Fruit fly (Drosophila melanogaster) whole organism, embryonic: Measurements from ENCODE around the gene Scgbeta.
A peak's percentile ranks its signal among the peaks of the same experiment; 100 is the strongest.

Source experiments
- B-H1 ChIP-seq: fragments of 200-800 bp; sonication (Bioruptor generic); IDR thresholded peaks from 3 replicates; pipeline ENCODE4 v1.3.6; 2022; ENCODE audit warnings: missing biosample characterization, missing genetic modification characterization
- Bdp1 ChIP-seq: fragments of 200-800 bp; sonication (Bioruptor generic); optimal IDR thresholded peaks from 3 replicates; lab custom pipeline; 2016; ENCODE audit warnings: missing biosample characterization, missing genetic modification characterization
- CG10321 ChIP-seq: fragments of 200-800 bp; sonication (Bioruptor generic); IDR thresholded peaks from 2 replicates; pipeline ENCODE4 v1.3.6; 2022; ENCODE audit warnings: missing biosample characterization, missing genetic modification characterization
- CG11560 ChIP-seq: fragments of 200-800 bp; sonication (Bioruptor generic); IDR thresholded peaks from 3 replicates; pipeline ENCODE4 v1.3.6; 2022; ENCODE audit warnings: missing biosample characterization, missing genetic modification characterization
- CG12236 ChIP-seq: fragments of 200-800 bp; sonication (Bioruptor generic); optimal IDR thresholded peaks from 2 replicates; lab custom pipeline; 2016; ENCODE audit warnings: missing biosample characterization, missing genetic modification characterization
- CG12659 ChIP-seq: fragments of 200-800 bp; sonication (Bioruptor generic); optimal IDR thresholded peaks from 3 replicates; lab custom pipeline; 2017; ENCODE audit warnings: mild to moderate bottlenecking, missing biosample characterization, missing genetic modification reagents, missing genetic modification characterization
- CG12769 ChIP-seq: fragments of 200-800 bp; sonication (Bioruptor generic); optimal IDR thresholded peaks from 2 replicates; lab custom pipeline; 2019; ENCODE audit warnings: missing biosample characterization, mild to moderate bottlenecking, missing genetic modification characterization, moderate library complexity
- CG16863 ChIP-seq: fragments of 200-800 bp; sonication (Bioruptor generic); optimal IDR thresholded peaks from 3 replicates; lab custom pipeline; 2016; ENCODE audit warnings: missing biosample characterization, missing genetic modification characterization
- CG17186 ChIP-seq: fragments of 200-800 bp; sonication (Bioruptor generic); optimal IDR thresholded peaks from 3 replicates; lab custom pipeline; 2017; ENCODE audit warnings: missing biosample characterization, missing genetic modification reagents, missing genetic modification characterization
- CG1832 ChIP-seq: fragments of 200-800 bp; sonication (Bioruptor generic); optimal IDR thresholded peaks from 2 replicates; lab custom pipeline; 2017; ENCODE audit warnings: missing biosample characterization, mild to moderate bottlenecking, missing genetic modification characterization, inconsistent platforms
- CG2875 ChIP-seq: fragments of 200-800 bp; sonication (Bioruptor generic); optimal IDR thresholded peaks from 2 replicates; lab custom pipeline; 2017; ENCODE audit warnings: missing biosample characterization, mild to moderate bottlenecking, missing genetic modification characterization, missing genetic modification reagents
- CG30403 ChIP-seq: fragments of 200-800 bp; sonication (Bioruptor generic); optimal IDR thresholded peaks from 3 replicates; lab custom pipeline; 2016; ENCODE audit warnings: missing biosample characterization, missing genetic modification characterization
- CG34224 ChIP-seq: fragments of 200-800 bp; sonication (Bioruptor generic); IDR thresholded peaks from 3 replicates; pipeline ENCODE4 v1.3.6; 2022; ENCODE audit warnings: missing biosample characterization, missing genetic modification characterization; ENCODE audit not compliant: partially characterized antibody
- CG42726 ChIP-seq: fragments of 200-800 bp; sonication (Bioruptor generic); IDR thresholded peaks from 2 replicates; pipeline ENCODE4 v1.3.6; 2022; ENCODE audit warnings: missing biosample characterization, missing genetic modification characterization; ENCODE audit not compliant: partially characterized antibody
- CG6254 ChIP-seq: fragments of 200-800 bp; sonication (Bioruptor generic); optimal IDR thresholded peaks from 3 replicates; lab custom pipeline; 2017; ENCODE audit warnings: mild to moderate bottlenecking, missing biosample characterization, missing genetic modification reagents, missing genetic modification characterization
- CG8281 ChIP-seq: fragments of 200-800 bp; sonication (Bioruptor generic); optimal IDR thresholded peaks from 2 replicates; lab custom pipeline; 2018; ENCODE audit warnings: missing biosample characterization, mild to moderate bottlenecking, missing genetic modification characterization, moderate library complexity
- CG8924 ChIP-seq: fragments of 200-800 bp; optimal IDR thresholded peaks from 3 replicates; lab custom pipeline; 2019; ENCODE audit warnings: missing biosample characterization, mild to moderate bottlenecking, missing genetic modification characterization, moderate library complexity
- CG9797 ChIP-seq: fragments of 200-800 bp; sonication (Bioruptor generic); optimal IDR thresholded peaks from 3 replicates; lab custom pipeline; 2018; ENCODE audit warnings: missing biosample characterization, mild to moderate bottlenecking, missing genetic modification characterization
- CHES-1-like ChIP-seq: fragments of 200-800 bp; sonication (Bioruptor generic); optimal IDR thresholded peaks from 2 replicates; lab custom pipeline; 2016; ENCODE audit warnings: missing biosample characterization, missing genetic modification characterization
- Fer3 ChIP-seq: fragments of 200-800 bp; sonication (Bioruptor generic); optimal IDR thresholded peaks from 2 replicates; lab custom pipeline; 2018; ENCODE audit warnings: missing biosample characterization, mild to moderate bottlenecking, missing genetic modification characterization, moderate library complexity
- HLH54F ChIP-seq: fragments of 200-800 bp; sonication (Bioruptor generic); optimal IDR thresholded peaks from 3 replicates; lab custom pipeline; 2016; ENCODE audit warnings: missing biosample characterization, missing genetic modification characterization
- MBD-R2 ChIP-seq: fragments of 200-800 bp; sonication (Bioruptor generic); IDR thresholded peaks from 2 replicates; pipeline ENCODE4 v1.3.6; 2022; ENCODE audit warnings: missing biosample characterization, missing genetic modification characterization
- Myb ChIP-seq: fragments of 200-800 bp; sonication (Bioruptor generic); optimal IDR thresholded peaks from 2 replicates; lab custom pipeline; 2016; ENCODE audit warnings: missing biosample characterization, missing genetic modification characterization
- NFAT ChIP-seq: fragments of 200-800 bp; sonication (Bioruptor generic); IDR thresholded peaks from 2 replicates; pipeline ENCODE4 v1.3.6; 2022; ENCODE audit warnings: missing biosample characterization, missing genetic modification characterization
- Nf-YB ChIP-seq: fragments of 200-800 bp; sonication (Bioruptor generic); optimal IDR thresholded peaks from 3 replicates; lab custom pipeline; 2019; ENCODE audit warnings: missing biosample characterization, mild to moderate bottlenecking, missing genetic modification characterization, moderate library complexity
- Oli ChIP-seq: fragments of 200-800 bp; sonication (Bioruptor generic); optimal IDR thresholded peaks from 2 replicates; lab custom pipeline; 2018; ENCODE audit warnings: missing biosample characterization, mild to moderate bottlenecking, missing genetic modification characterization, moderate library complexity
- Rfx ChIP-seq: fragments of 200-800 bp; sonication (Bioruptor generic); IDR thresholded peaks from 2 replicates; pipeline ENCODE4 v1.3.6; 2022; ENCODE audit warnings: missing biosample characterization, missing genetic modification characterization
- Sox102F ChIP-seq: fragments of 200-800 bp; sonication (Bioruptor generic); optimal IDR thresholded peaks from 2 replicates; lab custom pipeline; 2018; ENCODE audit warnings: missing biosample characterization, mild to moderate bottlenecking, missing genetic modification characterization, moderate library complexity
- Stat92E ChIP-seq, 3 experiments: fragments of >200 bp in 2 of 3; fragments of 200-800 bp in 1 of 3; sonication (Bioruptor generic) in 1 of 3; optimal IDR thresholded peaks; 2 replicates each; lab custom pipeline; 2017 to 2019; ENCODE audit warnings: missing biosample characterization in 3 of 3, missing genetic modification characterization in 3 of 3, mild to moderate bottlenecking in 1 of 3, moderate library complexity in 1 of 3
- bab2 ChIP-seq: fragments of 200-800 bp; sonication (Bioruptor generic); optimal IDR thresholded peaks from 2 replicates; lab custom pipeline; 2016; ENCODE audit warnings: missing biosample characterization, missing genetic modification characterization
- dimm ChIP-seq: fragments of 200-800 bp; sonication (Bioruptor generic); IDR thresholded peaks from 2 replicates; pipeline ENCODE4 v1.3.6; 2022; ENCODE audit warnings: missing biosample characterization, missing genetic modification characterization
- dysf ChIP-seq: fragments of 200-800 bp; sonication (Bioruptor generic); IDR thresholded peaks from 3 replicates; pipeline ENCODE4 v1.3.6; 2022; ENCODE audit warnings: missing biosample characterization, missing genetic modification characterization
- en ChIP-seq: fragments of 200-800 bp; sonication (Bioruptor generic); optimal IDR thresholded peaks from 2 replicates; lab custom pipeline; 2016; ENCODE audit warnings: missing biosample characterization, missing genetic modification characterization
- ewg ChIP-seq: fragments of 200-800 bp; sonication (Bioruptor generic); optimal IDR thresholded peaks from 3 replicates; lab custom pipeline; 2017; ENCODE audit warnings: mild to moderate bottlenecking, missing biosample characterization, missing genetic modification reagents, missing genetic modification characterization
- eyg ChIP-seq: fragments of 200-800 bp; sonication (Bioruptor generic); optimal IDR thresholded peaks from 3 replicates; lab custom pipeline; 2016; ENCODE audit warnings: missing biosample characterization, missing genetic modification characterization
- fd64A ChIP-seq: fragments of 200-800 bp; sonication (Bioruptor generic); optimal IDR thresholded peaks from 3 replicates; lab custom pipeline; 2018; ENCODE audit warnings: missing biosample characterization, mild to moderate bottlenecking, missing genetic modification characterization
- gt ChIP-seq: fragments of 200-800 bp; sonication (Bioruptor generic); IDR thresholded peaks from 2 replicates; pipeline ENCODE4 v1.3.6; 2022; ENCODE audit warnings: missing biosample characterization, missing genetic modification characterization
- lola ChIP-seq, 3 experiments: fragments of >200 bp in 2 of 3; fragments of 200-800 bp in 1 of 3; sonication (Bioruptor generic) in 1 of 3; optimal IDR thresholded peaks; 2 replicates each; lab custom pipeline; 2017 to 2019; ENCODE audit warnings: missing biosample characterization in 3 of 3, missing genetic modification characterization in 3 of 3, mild to moderate bottlenecking in 1 of 3, moderate library complexity in 1 of 3
- nau ChIP-seq: fragments of 200-800 bp; sonication (Bioruptor generic); optimal IDR thresholded peaks from 3 replicates; lab custom pipeline; 2017; ENCODE audit warnings: missing biosample characterization, mild to moderate bottlenecking, missing genetic modification characterization, missing genetic modification reagents
- nerfin-2 ChIP-seq: fragments of 200-800 bp; sonication (Bioruptor generic); IDR thresholded peaks from 2 replicates; pipeline ENCODE4 v1.3.6; 2022; ENCODE audit warnings: missing biosample characterization, missing genetic modification characterization; ENCODE audit not compliant: partially characterized antibody
- pnt ChIP-seq: fragments of 200-800 bp; sonication (Bioruptor generic); optimal IDR thresholded peaks from 3 replicates; lab custom pipeline; 2016; ENCODE audit warnings: missing biosample characterization, missing genetic modification characterization
- run ChIP-seq: fragments of 200-800 bp; sonication (Bioruptor generic); optimal IDR thresholded peaks from 3 replicates; lab custom pipeline; 2018; ENCODE audit warnings: missing biosample characterization, mild to moderate bottlenecking, missing genetic modification characterization
- sob ChIP-seq: fragments of 200-800 bp; sonication (Bioruptor generic); IDR thresholded peaks from 2 replicates; pipeline ENCODE4 v1.3.6; 2022; ENCODE audit warnings: missing biosample characterization, missing genetic modification characterization
- sug ChIP-seq: fragments of 200-800 bp; optimal IDR thresholded peaks from 2 replicates; lab custom pipeline; 2019; ENCODE audit warnings: missing biosample characterization, mild to moderate bottlenecking, missing genetic modification characterization, moderate library complexity
- tio ChIP-seq: fragments of 200-800 bp; sonication (Bioruptor generic); optimal IDR thresholded peaks from 2 replicates; lab custom pipeline; 2017; ENCODE audit warnings: missing biosample characterization, missing genetic modification characterization, inconsistent platforms
- tna ChIP-seq: fragments of 200-800 bp; sonication (Bioruptor generic); IDR thresholded peaks from 2 replicates; pipeline ENCODE4 v1.3.6; 2022; ENCODE audit warnings: missing biosample characterization, missing genetic modification characterization; ENCODE audit not compliant: partially characterized antibody
- trem ChIP-seq: fragments of 200-800 bp; optimal IDR thresholded peaks from 3 replicates; lab custom pipeline; 2019; ENCODE audit warnings: missing biosample characterization, mild to moderate bottlenecking, missing genetic modification characterization, moderate library complexity
- ttk ChIP-seq: fragments of 200-800 bp; sonication (Bioruptor generic); IDR thresholded peaks from 2 replicates; pipeline ENCODE4 v2.1.2; 2022; ENCODE audit warnings: missing biosample characterization, missing genetic modification characterization

Scgbeta gene

dm6 chr3R:12406235-12407196 lies 15.7 kb downstream of the Scgbeta start, which contains the start of gene CG5167 (continued):
- no peak for TF ChIP-seq CG12769 (tag; lab: Kevin White, UChicago)
- no peak for TF ChIP-seq CG10321
- TF ChIP-seq bab2 (GFP tag; lab: Kevin White, UChicago): no peak
- TF ChIP-seq dimm: no peak
- TF ChIP-seq CG1832 (GFP tag; lab: Kevin White, UChicago): no peak
- TF ChIP-seq CG11560 (tag; lab: Robert Waterston, UW): no peak
- TF ChIP-seq Stat92E (GFP tag; optimal IDR thresholded peaks at IDR 0.05; lab: Kevin White, UChicago): no peak
- TF ChIP-seq CG17186 (GFP tag; lab: Kevin White, UChicago): no peak
- no peak for TF ChIP-seq HLH54F (GFP tag; lab: Kevin White, UChicago)
- TF ChIP-seq CG8924: peak; percentile 63
- peak; percentile 34 for TF ChIP-seq CG30403
- no peak for TF ChIP-seq CHES-1-like
- no peak for TF ChIP-seq tna (GFP tag; lab: Robert Waterston, UW)
- TF ChIP-seq lola (GFP tag; optimal IDR thresholded peaks at IDR 0.05; lab: Kevin White, UChicago): peak in 1 of 3 experiments; percentile 49
- TF ChIP-seq CG8281: no peak
- no peak for TF ChIP-seq ewg (GFP tag; lab: Kevin White, UChicago)
- no peak for TF ChIP-seq nau
- no peak for TF ChIP-seq en (GFP tag; lab: Kevin White, UChicago)
- TF ChIP-seq Nf-YB (GFP tag; lab: Kevin White, UChicago): no peak
- TF ChIP-seq fd64A (GFP tag; lab: Kevin White, UChicago): no peak
- no peak for TF ChIP-seq CG16863 (GFP tag; lab: Kevin White, UChicago)
- TF ChIP-seq Myb (GFP tag; lab: Kevin White, UChicago): peak; percentile 9
- peak; percentile 2 for TF ChIP-seq Oli (tag; lab: Kevin White, UChicago)
- TF ChIP-seq CG12236 (GFP tag; lab: Kevin White, UChicago): no peak
- no peak for TF ChIP-seq ttk (GFP tag; lab: Robert Waterston, UW)
- TF ChIP-seq Bdp1: no peak
- no peak for TF ChIP-seq CG9797 (GFP tag; lab: Kevin White, UChicago)
- no peak for TF ChIP-seq run (tag; lab: Kevin White, UChicago)
- TF ChIP-seq Rfx (GFP tag; lab: Robert Waterston, UW): no peak
- peak; percentile 23; the same call in 1 of the 2 replicates for TF ChIP-seq nerfin-2
- 0 out of 3 replicates have a peak, but pooled peaks have one; percentile 22 for TF ChIP-seq dysf (GFP tag; lab: Robert Waterston, UW)
- peak; percentile 36 for TF ChIP-seq sug (tag; lab: Kevin White, UChicago)
- no peak for TF ChIP-seq sob (GFP tag; lab: Robert Waterston, UW)
- TF ChIP-seq Fer3 (tag; lab: Kevin White, UChicago): peak; percentile 35
- TF ChIP-seq CG12659 (GFP tag; lab: Kevin White, UChicago): peak; percentile 20
- TF ChIP-seq trem (tag; lab: Kevin White, UChicago): peak; percentile 58
- no peak for TF ChIP-seq CG2875 (GFP tag; lab: Kevin White, UChicago)
- TF ChIP-seq pnt (GFP tag; lab: Kevin White, UChicago): no peak
- TF ChIP-seq CG42726 (GFP tag; lab: Robert Waterston, UW): no peak
- TF ChIP-seq eyg (GFP tag; lab: Kevin White, UChicago): no peak
- TF ChIP-seq CG6254 (GFP tag; lab: Kevin White, UChicago): no peak
- TF ChIP-seq Sox102F (GFP tag; lab: Kevin White, UChicago): peak; percentile 38
- TF ChIP-seq CG34224 (GFP tag; lab: Robert Waterston, UW): peak; percentile 43; the same call in 2 of the 3 replicates
- no peak for TF ChIP-seq tio (GFP tag; lab: Kevin White, UChicago)
- no peak for TF ChIP-seq NFAT (GFP tag; lab: Robert Waterston, UW)
- TF ChIP-seq B-H1 (GFP tag; lab: Robert Waterston, UW): peak; percentile 11; the same call in 1 of the 3 replicates
- no peak for TF ChIP-seq gt (GFP tag; lab: Robert Waterston, UW)
- peak; percentile 21; the same call in 1 of the 2 replicates for TF ChIP-seq MBD-R2 (GFP tag; lab: Robert Waterston, UW)
